Fruit fly (Drosophila melanogaster) whole organism, wandering third instar larva: ENCODE data around the gene CG32599.

Experiments used
- Hr78 ChIP-seq: fragments of >200 bp; optimal IDR thresholded peaks from 2 replicates; lab custom pipeline; 2017; ENCODE audit warnings: missing biosample characterization, missing genetic modification characterization
- OdsH ChIP-seq: fragments of 200-800 bp; sonication (Bioruptor generic); optimal IDR thresholded peaks from 2 replicates; lab custom pipeline; 2016; ENCODE audit warnings: missing biosample characterization, mild to moderate bottlenecking, missing genetic modification characterization
- foxo ChIP-seq, 2 experiments: fragments of 200-800 bp; sonication (Bioruptor generic); optimal IDR thresholded peaks; 2 replicates in 1 of 2; 3 replicates in 1 of 2; lab custom pipeline; 2016 to 2017; ENCODE audit warnings: missing biosample characterization in 2 of 2, missing genetic modification characterization in 2 of 2
- h ChIP-seq: fragments of 200-800 bp; sonication (Bioruptor generic); optimal IDR thresholded peaks from 3 replicates; lab custom pipeline; 2016; ENCODE audit warnings: missing biosample characterization, mild to moderate bottlenecking, missing genetic modification characterization
- jim ChIP-seq: fragments of 175-275, 200-325 bp; sonication (Bioruptor generic); optimal IDR thresholded peaks from 2 replicates; lab custom pipeline; 2016; ENCODE audit warnings: missing biosample characterization, mild to moderate bottlenecking, missing genetic modification characterization
- pan ChIP-seq: fragments of >200 bp; optimal IDR thresholded peaks from 2 replicates; lab custom pipeline; 2017
- rgr ChIP-seq: fragments of 200-800 bp; sonication (Bioruptor generic); optimal IDR thresholded peaks from 3 replicates; lab custom pipeline; 2016; ENCODE audit warnings: missing biosample characterization, mild to moderate bottlenecking, missing genetic modification characterization

dm6 chrX:14216844-14217243 lies 26.6 kb upstream of the CG32599 start:
- TF ChIP-seq rgr (no peak), h (no peak), foxo (GFP tag; optimal IDR thresholded peaks at IDR 0.05; lab: Kevin White, UChicago) (no peak), OdsH (no peak), pan (lab: Kevin White, UChicago) (no peak), jim (GFP tag; lab: Kevin White, UChicago) (no peak), Hr78 (GFP tag; lab: Kevin White, UChicago) (no peak)
